Fruit fly (Drosophila melanogaster) whole organism, embryonic: ENCODE results near the gene DIP2.

Experiments used
- Antp ChIP-seq: fragments of 200-800 bp; sonication (Bioruptor generic); optimal IDR thresholded peaks from 3 replicates; lab custom pipeline; 2016; ENCODE audit warnings: missing biosample characterization, missing genetic modification characterization
- Atf6 ChIP-seq: fragments of 200-800 bp; sonication (Bioruptor generic); IDR thresholded peaks from 2 replicates; pipeline ENCODE4 v1.3.6; 2022; ENCODE audit warnings: missing biosample characterization, missing genetic modification characterization
- CG1024 ChIP-seq: fragments of 200-800 bp; sonication (Bioruptor generic); IDR thresholded peaks from 2 replicates; pipeline ENCODE4 v1.3.6; 2022; ENCODE audit warnings: missing biosample characterization, missing genetic modification characterization
- CG10959 ChIP-seq: fragments of 200-800 bp; sonication (Bioruptor generic); IDR thresholded peaks from 2 replicates; pipeline ENCODE4 v1.3.6; 2022; ENCODE audit warnings: missing biosample characterization, missing genetic modification characterization
- CG10979 ChIP-seq: fragments of 200-800 bp; sonication (Bioruptor generic); optimal IDR thresholded peaks from 2 replicates; lab custom pipeline; 2018; ENCODE audit warnings: missing biosample characterization, mild to moderate bottlenecking, missing genetic modification characterization, moderate library complexity
- CG11696 ChIP-seq: fragments of 200-800 bp; sonication (Bioruptor generic); IDR thresholded peaks from 2 replicates; pipeline ENCODE4 v1.3.6; 2022; ENCODE audit warnings: missing biosample characterization, missing genetic modification characterization
- CG12391 ChIP-seq: fragments of 200-800 bp; sonication (Bioruptor generic); optimal IDR thresholded peaks from 3 replicates; lab custom pipeline; 2018; ENCODE audit warnings: missing biosample characterization, mild to moderate bottlenecking, missing genetic modification characterization, moderate library complexity
- CG14710 ChIP-seq: fragments of 200-800 bp; sonication (Bioruptor generic); optimal IDR thresholded peaks from 3 replicates; lab custom pipeline; 2019; ENCODE audit warnings: missing biosample characterization, mild to moderate bottlenecking, missing genetic modification characterization, moderate library complexity
- CG14965 ChIP-seq: fragments of 200-800 bp; sonication (Bioruptor generic); optimal IDR thresholded peaks from 2 replicates; lab custom pipeline; 2016; ENCODE audit warnings: missing biosample characterization, missing genetic modification characterization, borderline replicate concordance
- CG1792 ChIP-seq: fragments of 200-800 bp; sonication (Bioruptor generic); optimal IDR thresholded peaks from 2 replicates; lab custom pipeline; 2016; ENCODE audit warnings: missing biosample characterization, missing genetic modification characterization
- CG33557 ChIP-seq: fragments of 200-800 bp; sonication (Bioruptor generic); optimal IDR thresholded peaks from 2 replicates; lab custom pipeline; 2019; ENCODE audit warnings: missing biosample characterization, mild to moderate bottlenecking, missing genetic modification characterization, moderate library complexity
- CG3407 ChIP-seq: fragments of 200-800 bp; sonication (Bioruptor generic); optimal IDR thresholded peaks from 2 replicates; lab custom pipeline; 2018; ENCODE audit warnings: missing biosample characterization, mild to moderate bottlenecking, missing genetic modification characterization
- CG34224 ChIP-seq: fragments of 200-800 bp; sonication (Bioruptor generic); IDR thresholded peaks from 3 replicates; pipeline ENCODE4 v1.3.6; 2022; ENCODE audit warnings: missing biosample characterization, missing genetic modification characterization; ENCODE audit not compliant: partially characterized antibody
- CG7372 ChIP-seq: fragments of 200-800 bp; sonication (Bioruptor generic); IDR thresholded peaks from 2 replicates; pipeline ENCODE4 v1.3.6; 2022; ENCODE audit warnings: missing biosample characterization, missing genetic modification characterization
- CG7786 ChIP-seq: fragments of 200-800 bp; sonication (Bioruptor generic); optimal IDR thresholded peaks from 2 replicates; lab custom pipeline; 2016; ENCODE audit warnings: missing biosample characterization, missing genetic modification characterization
- CTCF ChIP-seq: fragments of 200-800 bp; sonication (Bioruptor generic); optimal IDR thresholded peaks from 2 replicates; lab custom pipeline; 2017; ENCODE audit warnings: missing biosample characterization, mild to moderate bottlenecking, missing genetic modification characterization, moderate library complexity
- CkIIα-i1 ChIP-seq: fragments of 200-800 bp; sonication (Bioruptor generic); IDR thresholded peaks from 2 replicates; pipeline ENCODE4 v1.3.6; 2022; ENCODE audit warnings: missing biosample characterization, missing genetic modification characterization
- Dfd ChIP-seq, 2 experiments: fragments of >200 bp; optimal IDR thresholded peaks; 2 replicates each; lab custom pipeline; 2017; ENCODE audit warnings: missing biosample characterization in 2 of 2, missing genetic modification characterization in 2 of 2
- HLHmδ ChIP-seq: fragments of 200-800 bp; sonication (Bioruptor generic); optimal IDR thresholded peaks from 2 replicates; lab custom pipeline; 2018; ENCODE audit warnings: missing biosample characterization, mild to moderate bottlenecking, missing genetic modification characterization, moderate library complexity
- Hr78 ChIP-seq, 2 experiments: fragments of 200-800 bp in 1 of 2; fragments of >200 bp in 1 of 2; sonication (Bioruptor generic) in 1 of 2; optimal IDR thresholded peaks; 2 replicates each; lab custom pipeline; 2017 to 2019; ENCODE audit warnings: missing biosample characterization in 2 of 2, missing genetic modification characterization in 2 of 2, mild to moderate bottlenecking in 1 of 2, moderate library complexity in 1 of 2
- Lpt ChIP-seq: fragments of >200 bp; optimal IDR thresholded peaks from 2 replicates; lab custom pipeline; 2018; ENCODE audit warnings: missing biosample characterization, missing genetic modification characterization
- MESR4 ChIP-seq: fragments of 200-800 bp; sonication (Bioruptor generic); optimal IDR thresholded peaks from 2 replicates; lab custom pipeline; 2018; ENCODE audit warnings: missing biosample characterization, mild to moderate bottlenecking, missing genetic modification characterization, moderate library complexity
- Mad ChIP-seq: fragments of 200-800 bp; sonication (Bioruptor generic); optimal IDR thresholded peaks from 2 replicates; lab custom pipeline; 2016; ENCODE audit warnings: missing biosample characterization, missing genetic modification characterization
- Neu2 ChIP-seq: fragments of 200-800 bp; sonication (Bioruptor generic); optimal IDR thresholded peaks from 3 replicates; lab custom pipeline; 2016; ENCODE audit warnings: missing biosample characterization, missing genetic modification characterization, borderline replicate concordance
- Nf-YB ChIP-seq: fragments of 200-800 bp; sonication (Bioruptor generic); optimal IDR thresholded peaks from 3 replicates; lab custom pipeline; 2019; ENCODE audit warnings: missing biosample characterization, mild to moderate bottlenecking, missing genetic modification characterization, moderate library complexity
- Rfx ChIP-seq: fragments of 200-800 bp; sonication (Bioruptor generic); IDR thresholded peaks from 2 replicates; pipeline ENCODE4 v1.3.6; 2022; ENCODE audit warnings: missing biosample characterization, missing genetic modification characterization
- Six4 ChIP-seq: fragments of 200-800 bp; sonication (Bioruptor generic); optimal IDR thresholded peaks from 2 replicates; lab custom pipeline; 2016; ENCODE audit warnings: missing biosample characterization, missing genetic modification characterization
- Sry-δ ChIP-seq: fragments of 200-800 bp; sonication (Bioruptor generic); optimal IDR thresholded peaks from 2 replicates; lab custom pipeline; 2016; ENCODE audit warnings: missing biosample characterization, missing genetic modification characterization
- Xrp1 ChIP-seq: fragments of 200-800 bp; sonication (Bioruptor generic); IDR thresholded peaks from 2 replicates; pipeline ENCODE4 v1.3.6; 2022; ENCODE audit warnings: missing biosample characterization, missing genetic modification characterization
- ara ChIP-seq: fragments of 200-800 bp; sonication (Bioruptor generic); IDR thresholded peaks from 2 replicates; pipeline ENCODE4 v1.3.6; 2022; ENCODE audit warnings: missing biosample characterization, missing genetic modification characterization
- ase ChIP-seq: fragments of 200-800 bp; sonication (Bioruptor generic); IDR thresholded peaks from 3 replicates; pipeline ENCODE4 v1.3.6; 2022; ENCODE audit warnings: missing biosample characterization, missing genetic modification characterization
- cato ChIP-seq: fragments of 200-800 bp; sonication (Bioruptor generic); optimal IDR thresholded peaks from 2 replicates; lab custom pipeline; 2016; ENCODE audit warnings: missing biosample characterization, missing genetic modification characterization, borderline replicate concordance
- caup ChIP-seq: fragments of 200-800 bp; sonication (Bioruptor generic); optimal IDR thresholded peaks from 3 replicates; lab custom pipeline; 2017; ENCODE audit warnings: missing biosample characterization, mild to moderate bottlenecking, missing genetic modification characterization, moderate library complexity; ENCODE audit not compliant: severe bottlenecking
- en ChIP-seq: fragments of 200-800 bp; sonication (Bioruptor generic); optimal IDR thresholded peaks from 2 replicates; lab custom pipeline; 2016; ENCODE audit warnings: missing biosample characterization, missing genetic modification characterization
- gfzf ChIP-seq: fragments of 200-800 bp; sonication (Bioruptor generic); optimal IDR thresholded peaks from 2 replicates; lab custom pipeline; 2016; ENCODE audit warnings: missing biosample characterization, mild to moderate bottlenecking, missing genetic modification characterization, moderate library complexity
- gsb-n ChIP-seq: fragments of 200-800 bp; sonication (Bioruptor generic); optimal IDR thresholded peaks from 3 replicates; lab custom pipeline; 2018; ENCODE audit warnings: missing biosample characterization, mild to moderate bottlenecking, missing genetic modification characterization
- knrl ChIP-seq: fragments of 200-800 bp; sonication (Bioruptor generic); IDR thresholded peaks from 3 replicates; pipeline ENCODE4 v1.3.6; 2022; ENCODE audit warnings: missing biosample characterization, missing genetic modification characterization; ENCODE audit not compliant: partially characterized antibody
- lbe ChIP-seq: fragments of 200-800 bp; sonication (Bioruptor generic); optimal IDR thresholded peaks from 2 replicates; lab custom pipeline; 2016; ENCODE audit warnings: missing biosample characterization, mild to moderate bottlenecking, missing genetic modification characterization
- otp ChIP-seq: fragments of 200-800 bp; sonication (Bioruptor generic); IDR thresholded peaks from 3 replicates; pipeline ENCODE4, ENCODE4 v1.3.6; 2022; ENCODE audit warnings: missing biosample characterization, missing genetic modification characterization
- phol ChIP-seq: fragments of 200-800 bp; sonication (Bioruptor generic); optimal IDR thresholded peaks from 3 replicates; lab custom pipeline; 2018; ENCODE audit warnings: missing biosample characterization, mild to moderate bottlenecking, missing genetic modification characterization, moderate library complexity
- pnt ChIP-seq: fragments of 200-800 bp; sonication (Bioruptor generic); optimal IDR thresholded peaks from 3 replicates; lab custom pipeline; 2016; ENCODE audit warnings: missing biosample characterization, missing genetic modification characterization
- sisA ChIP-seq: fragments of 200-800 bp; sonication (Bioruptor generic); IDR thresholded peaks from 2 replicates; pipeline ENCODE4 v1.3.6; 2022; ENCODE audit warnings: missing biosample characterization, missing genetic modification characterization
- slp2 ChIP-seq: fragments of 200-800 bp; sonication (Bioruptor generic); optimal IDR thresholded peaks from 2 replicates; lab custom pipeline; 2016; ENCODE audit warnings: missing biosample characterization, missing genetic modification characterization
- sob ChIP-seq: fragments of 200-800 bp; sonication (Bioruptor generic); IDR thresholded peaks from 2 replicates; pipeline ENCODE4 v1.3.6; 2022; ENCODE audit warnings: missing biosample characterization, missing genetic modification characterization
- stc ChIP-seq: fragments of 200-800 bp; sonication (Bioruptor generic); IDR thresholded peaks from 2 replicates; pipeline ENCODE4 v1.3.6; 2022; ENCODE audit warnings: missing biosample characterization, missing genetic modification characterization
- tap ChIP-seq: fragments of 200-800 bp; optimal IDR thresholded peaks from 3 replicates; lab custom pipeline; 2019; ENCODE audit warnings: missing biosample characterization, mild to moderate bottlenecking, missing genetic modification characterization, moderate library complexity
- twi ChIP-seq: fragments of 200-800 bp; optimal IDR thresholded peaks from 2 replicates; lab custom pipeline; 2019; ENCODE audit warnings: missing biosample characterization, mild to moderate bottlenecking, missing genetic modification characterization, moderate library complexity
- wdn ChIP-seq: fragments of 200-800 bp; sonication (Bioruptor generic); IDR thresholded peaks from 2 replicates; pipeline ENCODE4 v1.3.6; 2022; ENCODE audit warnings: missing biosample characterization, missing genetic modification characterization
- wek ChIP-seq: fragments of 200-800 bp; sonication (Bioruptor generic); optimal IDR thresholded peaks from 3 replicates; lab custom pipeline; 2018; ENCODE audit warnings: missing biosample characterization, mild to moderate bottlenecking, missing genetic modification characterization, moderate library complexity

Gene DIP2

DNA sequence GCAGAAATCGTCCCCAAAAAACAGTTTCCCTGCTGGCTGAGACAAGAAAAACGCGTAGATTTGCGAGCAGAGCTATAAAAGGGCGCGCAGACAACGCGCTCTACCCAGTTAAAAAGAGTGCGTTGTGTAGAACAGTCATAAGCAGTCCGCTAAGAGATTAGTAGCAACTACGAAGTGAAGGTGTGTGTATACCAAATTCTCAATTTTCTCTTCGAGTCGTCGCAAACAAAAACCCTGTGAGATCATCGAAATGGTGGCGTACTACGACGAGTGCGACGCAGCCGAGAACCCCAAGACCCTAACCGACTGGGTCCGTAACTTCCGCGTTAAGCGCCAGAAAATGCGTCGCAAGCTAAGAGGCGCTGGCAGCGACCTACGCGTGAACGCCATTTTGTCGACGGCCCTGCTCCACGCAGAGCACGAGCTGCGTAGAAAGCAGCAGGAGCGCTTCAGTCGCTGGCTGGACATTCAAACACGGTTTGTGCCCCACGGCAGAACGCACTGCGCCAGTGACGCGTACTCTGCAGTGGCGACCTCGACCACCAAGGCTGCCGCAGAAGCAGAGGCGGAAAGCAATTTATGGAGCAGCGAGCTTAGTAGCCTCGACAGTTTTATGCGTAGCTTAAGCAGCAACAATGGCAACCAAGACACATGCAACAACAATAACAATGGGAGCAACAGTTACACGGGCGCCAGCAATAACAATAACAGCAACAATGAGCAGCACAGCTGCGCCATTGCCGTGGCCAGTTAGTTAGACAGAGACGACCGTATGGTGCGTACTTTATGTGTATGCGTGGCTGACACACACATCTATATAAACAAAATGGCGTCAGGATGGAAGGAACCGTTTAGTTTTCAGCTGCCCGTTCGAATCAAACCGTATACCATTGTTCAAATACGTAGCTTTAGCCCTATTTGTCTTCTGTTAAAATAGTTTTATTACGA is 33.5 kb downstream of the DIP2 start (continued):
- no peak for TF ChIP-seq slp2 (GFP tag; lab: Kevin White, UChicago)
- no peak for TF ChIP-seq CG7786 (GFP tag; lab: Kevin White, UChicago)
- no peak for TF ChIP-seq Atf6
- TF ChIP-seq CG14710 (tag; lab: Kevin White, UChicago): no peak
- peak; percentile 10 for TF ChIP-seq caup (GFP tag; lab: Kevin White, UChicago)
- TF ChIP-seq stc: no peak; the same call in 1 of the 2 replicates
- peak; percentile 99 for TF ChIP-seq MESR4 (GFP tag; lab: Kevin White, UChicago)
- no peak for TF ChIP-seq Lpt (GFP tag; lab: Kevin White, UChicago)
- TF ChIP-seq Rfx (GFP tag; lab: Robert Waterston, UW): peak; percentile 41
- no peak for TF ChIP-seq en (GFP tag; lab: Kevin White, UChicago)
- TF ChIP-seq Nf-YB (GFP tag; lab: Kevin White, UChicago): no peak
- no peak for TF ChIP-seq Mad (GFP tag; lab: Kevin White, UChicago)
- no peak for TF ChIP-seq wdn (GFP tag; lab: Robert Waterston, UW)
- TF ChIP-seq CG33557 (GFP tag; lab: Kevin White, UChicago): no peak
- TF ChIP-seq otp: peak; percentile 10; the same call in 1 of the 3 replicates
- peak; percentile 18 for TF ChIP-seq Xrp1
- peak; percentile 6; the same call in 1 of the 2 replicates for TF ChIP-seq CG1024 (GFP tag; lab: Robert Waterston, UW)
- peak; percentile 74 for TF ChIP-seq HLHmδ (GFP tag; lab: Kevin White, UChicago)
- no peak for TF ChIP-seq CG11696 (GFP tag; lab: Robert Waterston, UW)
- peak; percentile 38 for TF ChIP-seq Antp (GFP tag; lab: Kevin White, UChicago)
- TF ChIP-seq Six4 (GFP tag; lab: Kevin White, UChicago): no peak
- no peak for TF ChIP-seq Neu2 (GFP tag; lab: Kevin White, UChicago)
- peak; percentile 9; the same call in 1 of the 2 replicates for TF ChIP-seq CG10959 (GFP tag; lab: Robert Waterston, UW)
- no peak for TF ChIP-seq gsb-n (tag; lab: Kevin White, UChicago)
- TF ChIP-seq pnt (GFP tag; lab: Kevin White, UChicago): no peak
- peak; percentile 44 for TF ChIP-seq ara (GFP tag; lab: Robert Waterston, UW)
- no peak for TF ChIP-seq CG14965 (GFP tag; lab: Kevin White, UChicago)
- no peak for TF ChIP-seq CkIIα-i1 (GFP tag; lab: Robert Waterston, UW)
- no peak for TF ChIP-seq ase (GFP tag; lab: Robert Waterston, UW)
- no peak for TF ChIP-seq tap (tag; lab: Kevin White, UChicago)
- peak; percentile 97 for TF ChIP-seq phol (tag; lab: Kevin White, UChicago)
- no peak for TF ChIP-seq CG1792 (GFP tag; lab: Kevin White, UChicago)
- no peak for TF ChIP-seq wek (GFP tag; lab: Kevin White, UChicago)
- TF ChIP-seq sob (GFP tag; lab: Robert Waterston, UW): no peak
- TF ChIP-seq CG3407 (GFP tag; lab: Kevin White, UChicago): no peak
- TF ChIP-seq gfzf (GFP tag; lab: Kevin White, UChicago): no peak
- no peak for TF ChIP-seq Sry-δ
- TF ChIP-seq twi (tag; lab: Kevin White, UChicago): peak; percentile 1
- no peak for TF ChIP-seq CG7372 (GFP tag; lab: Robert Waterston, UW)
- 0 out of 3 replicates have a peak, but pooled peaks have one; percentile 36 for TF ChIP-seq knrl (GFP tag; lab: Robert Waterston, UW)
- no peak for TF ChIP-seq CG34224 (GFP tag; lab: Robert Waterston, UW)
- no peak for TF ChIP-seq CG10979 (tag; lab: Kevin White, UChicago)
- peak; percentile 4 for TF ChIP-seq lbe (GFP tag; lab: Kevin White, UChicago)
- TF ChIP-seq Dfd (GFP tag; optimal IDR thresholded peaks at IDR 0.05; lab: Kevin White, UChicago): no peak
- TF ChIP-seq cato (GFP tag; lab: Kevin White, UChicago): no peak
- TF ChIP-seq sisA: no peak
- TF ChIP-seq CTCF (GFP tag; lab: Kevin White, UChicago): no peak
- no peak for TF ChIP-seq Hr78 (GFP tag; optimal IDR thresholded peaks at IDR 0.05; lab: Kevin White, UChicago)
- TF ChIP-seq CG12391 (tag; lab: Kevin White, UChicago): no peak
